Fruit fly (Drosophila melanogaster) whole organism, embryonic: ENCODE data around the gene kud.

ENCODE experiments used
- Antp ChIP-seq: fragments of 200-800 bp; sonication (Bioruptor generic); optimal IDR thresholded peaks from 3 replicates; lab custom pipeline; 2016; ENCODE audit warnings: missing biosample characterization, missing genetic modification characterization
- CG10543 ChIP-seq: fragments of 200-800 bp; sonication (Bioruptor generic); optimal IDR thresholded peaks from 3 replicates; lab custom pipeline; 2017; ENCODE audit warnings: missing biosample characterization, mild to moderate bottlenecking, missing genetic modification characterization, moderate library complexity
- CG11504 ChIP-seq: fragments of 200-800 bp; sonication (Bioruptor generic); optimal IDR thresholded peaks from 3 replicates; lab custom pipeline; 2019; ENCODE audit warnings: missing biosample characterization, mild to moderate bottlenecking, missing genetic modification characterization, moderate library complexity
- CG13296 ChIP-seq: fragments of 200-800 bp; sonication (Bioruptor generic); optimal IDR thresholded peaks from 3 replicates; lab custom pipeline; 2018; ENCODE audit warnings: missing biosample characterization, mild to moderate bottlenecking, missing genetic modification characterization
- CG13894 ChIP-seq: fragments of 200-800 bp; sonication (Bioruptor generic); optimal IDR thresholded peaks from 3 replicates; lab custom pipeline; 2018; ENCODE audit warnings: missing biosample characterization, mild to moderate bottlenecking, missing genetic modification characterization, moderate library complexity
- CG14050 ChIP-seq: fragments of 200-800 bp; sonication (Bioruptor generic); IDR thresholded peaks from 3 replicates; pipeline ENCODE4 v1.3.6; 2022; ENCODE audit warnings: missing biosample characterization, missing genetic modification characterization
- CG14667 ChIP-seq: fragments of 200-800 bp; sonication (Bioruptor generic); IDR thresholded peaks from 2 replicates; pipeline ENCODE4 v1.3.6; 2022; ENCODE audit warnings: missing biosample characterization, missing genetic modification characterization
- CG14860 ChIP-seq: fragments of 200-800 bp; sonication (Bioruptor generic); IDR thresholded peaks from 3 replicates; pipeline ENCODE4 v1.3.6; 2022; ENCODE audit warnings: missing biosample characterization, missing genetic modification characterization; ENCODE audit not compliant: partially characterized antibody
- CG15479 ChIP-seq: fragments of 200-800 bp; sonication (Bioruptor generic); optimal IDR thresholded peaks from 3 replicates; lab custom pipeline; 2019; ENCODE audit warnings: missing biosample characterization, mild to moderate bottlenecking, missing genetic modification characterization, moderate library complexity
- CG15696 ChIP-seq: fragments of 200-800 bp; sonication (Bioruptor generic); optimal IDR thresholded peaks from 2 replicates; lab custom pipeline; 2019; ENCODE audit warnings: missing biosample characterization, mild to moderate bottlenecking, missing genetic modification characterization, moderate library complexity
- CG17186 ChIP-seq: fragments of 200-800 bp; sonication (Bioruptor generic); optimal IDR thresholded peaks from 3 replicates; lab custom pipeline; 2017; ENCODE audit warnings: missing biosample characterization, missing genetic modification reagents, missing genetic modification characterization
- CG17568 ChIP-seq: fragments of 200-800 bp; sonication (Bioruptor generic); optimal IDR thresholded peaks from 2 replicates; lab custom pipeline; 2018; ENCODE audit warnings: missing biosample characterization, mild to moderate bottlenecking, missing genetic modification characterization, moderate library complexity
- CG30431 ChIP-seq: fragments of 200-800 bp; sonication (Bioruptor generic); optimal IDR thresholded peaks from 2 replicates; lab custom pipeline; 2017; ENCODE audit warnings: missing biosample characterization, missing genetic modification characterization
- CG3163 ChIP-seq: fragments of 200-800 bp; sonication (Bioruptor generic); optimal IDR thresholded peaks from 3 replicates; lab custom pipeline; 2016; ENCODE audit warnings: missing biosample characterization, missing genetic modification characterization
- CG3838 ChIP-seq: fragments of 200-800 bp; sonication (Bioruptor generic); optimal IDR thresholded peaks from 3 replicates; lab custom pipeline; 2016; ENCODE audit warnings: missing biosample characterization, missing genetic modification characterization
- CG4730 ChIP-seq: fragments of 200-800 bp; sonication (Bioruptor generic); IDR thresholded peaks from 2 replicates; pipeline ENCODE4 v1.3.6; 2022; ENCODE audit warnings: missing biosample characterization, missing genetic modification characterization
- CG5180 ChIP-seq: fragments of 200-800 bp; sonication (Bioruptor generic); optimal IDR thresholded peaks from 3 replicates; lab custom pipeline; 2017; ENCODE audit warnings: missing biosample characterization, missing genetic modification characterization, mild to moderate bottlenecking, moderate library complexity, missing genetic modification reagents
- CG6272 ChIP-seq: fragments of 200-800 bp; sonication (Bioruptor generic); IDR thresholded peaks from 2 replicates; pipeline ENCODE4 v1.3.6; 2022; ENCODE audit warnings: missing biosample characterization, missing genetic modification characterization
- CG6813 ChIP-seq: fragments of 200-800 bp; sonication (Bioruptor generic); optimal IDR thresholded peaks from 2 replicates; lab custom pipeline; 2017; ENCODE audit warnings: missing biosample characterization, missing genetic modification characterization, mild to moderate bottlenecking, moderate library complexity, missing genetic modification reagents
- CG8924 ChIP-seq: fragments of 200-800 bp; optimal IDR thresholded peaks from 3 replicates; lab custom pipeline; 2019; ENCODE audit warnings: missing biosample characterization, mild to moderate bottlenecking, missing genetic modification characterization, moderate library complexity
- CG9437 ChIP-seq: fragments of 200-800 bp; sonication (Bioruptor generic); optimal IDR thresholded peaks from 2 replicates; lab custom pipeline; 2018; ENCODE audit warnings: missing biosample characterization, mild to moderate bottlenecking, missing genetic modification characterization
- CoRest ChIP-seq: fragments of 200-800 bp; sonication (Bioruptor generic); optimal IDR thresholded peaks from 3 replicates; lab custom pipeline; 2018; ENCODE audit warnings: missing biosample characterization, mild to moderate bottlenecking, missing genetic modification characterization, moderate library complexity
- Dll ChIP-seq: fragments of 200-800 bp; sonication (Bioruptor generic); IDR thresholded peaks from 4 replicates; pipeline ENCODE4 v1.3.6; 2022; ENCODE audit warnings: missing biosample characterization, missing genetic modification characterization; ENCODE audit not compliant: partially characterized antibody
- Hr39 ChIP-seq: fragments of >200 bp; optimal IDR thresholded peaks from 2 replicates; lab custom pipeline; 2017
- MESR4 ChIP-seq: fragments of 200-800 bp; sonication (Bioruptor generic); optimal IDR thresholded peaks from 2 replicates; lab custom pipeline; 2018; ENCODE audit warnings: missing biosample characterization, mild to moderate bottlenecking, missing genetic modification characterization, moderate library complexity
- Myb ChIP-seq: fragments of 200-800 bp; sonication (Bioruptor generic); optimal IDR thresholded peaks from 2 replicates; lab custom pipeline; 2016; ENCODE audit warnings: missing biosample characterization, missing genetic modification characterization
- NC2β ChIP-seq: fragments of 200-800 bp; sonication (Bioruptor generic); optimal IDR thresholded peaks from 2 replicates; lab custom pipeline; 2016; ENCODE audit warnings: missing biosample characterization, missing genetic modification characterization
- Pdp1 ChIP-seq, 2 experiments: fragments of 200-800 bp; sonication (Bioruptor generic); optimal IDR thresholded peaks; 3 replicates each; lab custom pipeline; 2016; ENCODE audit warnings: missing biosample characterization in 2 of 2, missing genetic modification characterization in 2 of 2, mild to moderate bottlenecking in 1 of 2, moderate library complexity in 1 of 2
- Sry-β ChIP-seq: fragments of 200-800 bp; sonication (Bioruptor generic); optimal IDR thresholded peaks from 2 replicates; lab custom pipeline; 2018; ENCODE audit warnings: missing biosample characterization, mild to moderate bottlenecking, missing genetic modification characterization, moderate library complexity
- TFAM ChIP-seq: fragments of 200-800 bp; sonication (Bioruptor generic); optimal IDR thresholded peaks from 2 replicates; lab custom pipeline; 2017; ENCODE audit warnings: missing biosample characterization, missing genetic modification characterization, inconsistent platforms
- Vsx1 ChIP-seq: fragments of 200-800 bp; sonication (Bioruptor generic); optimal IDR thresholded peaks from 2 replicates; lab custom pipeline; 2017; ENCODE audit warnings: missing biosample characterization, mild to moderate bottlenecking, missing genetic modification characterization, missing genetic modification reagents
- Xrp1 ChIP-seq: fragments of 200-800 bp; sonication (Bioruptor generic); IDR thresholded peaks from 2 replicates; pipeline ENCODE4 v1.3.6; 2022; ENCODE audit warnings: missing biosample characterization, missing genetic modification characterization
- YL-1 ChIP-seq: fragments of 200-800 bp; sonication (Bioruptor generic); optimal IDR thresholded peaks from 3 replicates; lab custom pipeline; 2017; ENCODE audit warnings: missing biosample characterization, mild to moderate bottlenecking, missing genetic modification characterization
- cas ChIP-seq: fragments of 200-800 bp; sonication (Bioruptor generic); IDR thresholded peaks from 2 replicates; pipeline ENCODE4 v1.3.6; 2022; ENCODE audit warnings: missing biosample characterization, missing genetic modification characterization
- cg ChIP-seq: fragments of 200-800 bp; sonication (Bioruptor generic); optimal IDR thresholded peaks from 3 replicates; lab custom pipeline; 2019; ENCODE audit warnings: missing biosample characterization, mild to moderate bottlenecking, missing genetic modification characterization, moderate library complexity
- chinmo ChIP-seq: fragments of 200-800 bp; sonication (Bioruptor generic); IDR thresholded peaks from 4 replicates; pipeline ENCODE4 v1.3.6; 2022; ENCODE audit warnings: missing biosample characterization, missing genetic modification characterization; ENCODE audit not compliant: partially characterized antibody
- chm ChIP-seq: fragments of 200-800 bp; sonication (Bioruptor generic); IDR thresholded peaks from 2 replicates; pipeline ENCODE4 v1.3.6; 2022; ENCODE audit warnings: missing biosample characterization, missing genetic modification characterization
- crp ChIP-seq, 2 experiments: fragments of 200-800 bp; sonication (Bioruptor generic); optimal IDR thresholded peaks; 2 replicates in 1 of 2; 3 replicates in 1 of 2; lab custom pipeline; 2017; ENCODE audit warnings: missing biosample characterization in 2 of 2, missing genetic modification characterization in 2 of 2, mild to moderate bottlenecking in 1 of 2, moderate library complexity in 1 of 2
- en ChIP-seq: fragments of 200-800 bp; sonication (Bioruptor generic); optimal IDR thresholded peaks from 2 replicates; lab custom pipeline; 2016; ENCODE audit warnings: missing biosample characterization, missing genetic modification characterization
- fd96Cb ChIP-seq: fragments of 200-800 bp; sonication (Bioruptor generic); optimal IDR thresholded peaks from 2 replicates; lab custom pipeline; 2018; ENCODE audit warnings: missing biosample characterization, mild to moderate bottlenecking, missing genetic modification characterization, moderate library complexity
- ham ChIP-seq: fragments of 200-800 bp; sonication (Bioruptor generic); IDR thresholded peaks from 2 replicates; pipeline ENCODE4 v1.3.6; 2022; ENCODE audit warnings: missing biosample characterization, missing genetic modification characterization
- inv ChIP-seq: fragments of 200-800 bp; sonication (Bioruptor generic); IDR thresholded peaks from 2 replicates; pipeline ENCODE4 v1.3.6; 2022; ENCODE audit warnings: missing biosample characterization, missing genetic modification characterization; ENCODE audit not compliant: partially characterized antibody
- ken ChIP-seq: fragments of 200-800 bp; sonication (Bioruptor generic); IDR thresholded peaks from 3 replicates; pipeline ENCODE4 v1.3.6; 2022; ENCODE audit warnings: missing biosample characterization, missing genetic modification characterization
- lmd ChIP-seq: fragments of 200-800 bp; sonication (Bioruptor generic); IDR thresholded peaks from 2 replicates; pipeline ENCODE4 v1.3.6; 2022; ENCODE audit warnings: missing biosample characterization, missing genetic modification characterization
- nmo ChIP-seq: fragments of 200-800 bp; sonication (Bioruptor generic); optimal IDR thresholded peaks from 2 replicates; lab custom pipeline; 2018; ENCODE audit warnings: missing biosample characterization, mild to moderate bottlenecking, missing genetic modification characterization, moderate library complexity
- onecut ChIP-seq: fragments of 200-800 bp; sonication (Bioruptor generic); IDR thresholded peaks from 2 replicates; pipeline ENCODE4 v1.3.6; 2022; ENCODE audit warnings: missing biosample characterization, missing genetic modification characterization
- peb ChIP-seq: fragments of 200-800 bp; sonication (Bioruptor generic); IDR thresholded peaks from 2 replicates; pipeline ENCODE4 v1.3.6; 2022; ENCODE audit warnings: missing biosample characterization, missing genetic modification characterization
- salm ChIP-seq: fragments of 200-800 bp; sonication (Bioruptor generic); optimal IDR thresholded peaks from 2 replicates; lab custom pipeline; 2018; ENCODE audit warnings: missing biosample characterization, mild to moderate bottlenecking, missing genetic modification characterization
- z ChIP-seq: fragments of 200-800 bp; sonication (Bioruptor generic); IDR thresholded peaks from 3 replicates; pipeline ENCODE4 v1.3.6; 2022; ENCODE audit warnings: missing biosample characterization, missing genetic modification characterization

Gene kud

dm6 chr3L:16853533-16854386 lies 9.0 kb upstream of the kud start, which contains the start of gene sina (continued):
- TF ChIP-seq peb (GFP tag; lab: Robert Waterston, UW) (no peak), MESR4 (GFP tag; lab: Kevin White, UChicago) (peak; percentile 83), Vsx1 (GFP tag; lab: Kevin White, UChicago) (no peak), CG14050 (GFP tag; lab: Robert Waterston, UW) (no peak), inv (GFP tag; lab: Robert Waterston, UW) (peak; percentile 70), z (GFP tag; lab: Robert Waterston, UW) (no peak), onecut (GFP tag; lab: Robert Waterston, UW) (no peak), Myb (GFP tag; lab: Kevin White, UChicago) (peak; percentile 72), CG5180 (GFP tag; lab: Kevin White, UChicago) (no peak), CG4730 (GFP tag; lab: Robert Waterston, UW) (no peak), Xrp1 (GFP tag; lab: Robert Waterston, UW) (no peak), CG9437 (GFP tag; lab: Kevin White, UChicago) (no peak), Sry-β (no peak), YL-1 (GFP tag; lab: Kevin White, UChicago) (peak; percentile 78), NC2β (GFP tag; lab: Kevin White, UChicago) (no peak), CG14667 (GFP tag; lab: Robert Waterston, UW) (no peak), ham (GFP tag; lab: Robert Waterston, UW) (no peak), CG13296 (peak; percentile 29), fd96Cb (tag; lab: Kevin White, UChicago) (no peak), ken (GFP tag; lab: Robert Waterston, UW) (no peak), chm (GFP tag; lab: Robert Waterston, UW) (no peak), CG3838 (GFP tag; lab: Kevin White, UChicago) (no peak), CG13894 (tag; lab: Kevin White, UChicago) (no peak), Hr39 (lab: Kevin White, UChicago) (no peak), salm (tag; lab: Kevin White, UChicago) (no peak), CG6813 (GFP tag; lab: Kevin White, UChicago) (no peak), Pdp1 (GFP tag; optimal IDR thresholded peaks at IDR 0.05; lab: Kevin White, UChicago) (no peak), Antp (GFP tag; lab: Kevin White, UChicago) (no peak), CoRest (tag; lab: Kevin White, UChicago) (peak; percentile 68), Dll (GFP tag; lab: Robert Waterston, UW) (peak; percentile 77), CG10543 (GFP tag; lab: Kevin White, UChicago) (no peak), CG6272 (GFP tag; lab: Robert Waterston, UW) (peak; percentile 16; the same call in 1 of the 2 replicates), nmo (peak; percentile 59), CG15696 (tag; lab: Kevin White, UChicago) (peak; percentile 18), CG17568 (GFP tag; lab: Kevin White, UChicago) (no peak), cas (GFP tag; lab: Robert Waterston, UW) (no peak), CG8924 (peak; percentile 65), CG14860 (GFP tag; lab: Robert Waterston, UW) (peak; percentile 81), cg (no peak), CG11504 (tag; lab: Kevin White, UChicago) (no peak), crp (GFP tag; optimal IDR thresholded peaks at IDR 0.05; lab: Kevin White, UChicago) (no peak), CG15479 (no peak), CG30431 (GFP tag; lab: Kevin White, UChicago) (no peak), CG17186 (GFP tag; lab: Kevin White, UChicago) (no peak), en (GFP tag; lab: Kevin White, UChicago) (no peak), chinmo (GFP tag; lab: Robert Waterston, UW) (peak; percentile 79; the same call in 3 of the 4 replicates), TFAM (GFP tag; lab: Kevin White, UChicago) (no peak), CG3163 (GFP tag; lab: Kevin White, UChicago) (no peak), lmd (GFP tag; lab: Robert Waterston, UW) (no peak)
